Worm (Caenorhabditis elegans): Measurements from ENCODE around the gene bas-1.

The bas-1 gene

DNA sequence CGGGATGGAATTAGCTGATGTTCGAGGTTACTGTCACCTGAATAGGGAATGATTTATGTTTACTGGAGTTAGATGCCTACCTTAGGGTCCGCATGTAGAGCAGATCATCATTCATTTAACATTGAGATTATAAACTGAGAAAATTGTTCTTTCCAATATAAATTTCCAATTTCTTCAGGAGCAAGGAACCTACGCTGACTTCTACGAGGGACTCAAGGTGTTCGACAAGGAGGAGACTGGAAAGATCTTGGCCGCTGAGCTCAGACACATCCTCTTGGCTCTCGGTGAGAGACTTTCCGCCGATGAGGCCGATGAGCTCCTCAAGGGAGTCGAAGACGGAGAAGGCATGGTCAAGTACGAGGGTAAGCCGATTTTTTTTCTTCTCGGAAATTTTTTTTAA, 45.6 kb upstream of the bas-1 start:
- TF ChIP-seq mbf-1 (tag; optimal IDR thresholded peaks at IDR 0.05) = no peak
- TF ChIP-seq nhr-6 (tag; optimal IDR thresholded peaks at IDR 0.05) = no peak
- no peak for TF ChIP-seq ceh-16 (tag; optimal IDR thresholded peaks at IDR 0.05)
- TF ChIP-seq F13H6.1 (tag; optimal IDR thresholded peaks at IDR 0.05) = no peak
- TF ChIP-seq nhr-25 (tag; optimal IDR thresholded peaks at IDR 0.05) = no peak
- no peak for TF ChIP-seq aly-2 (tag; optimal IDR thresholded peaks at IDR 0.05)
- no peak for TF ChIP-seq ama-1 (optimal IDR thresholded peaks at IDR 0.05)
- TF ChIP-seq lin-39 (tag; optimal IDR thresholded peaks at IDR 0.05) = no peak

DNA sequence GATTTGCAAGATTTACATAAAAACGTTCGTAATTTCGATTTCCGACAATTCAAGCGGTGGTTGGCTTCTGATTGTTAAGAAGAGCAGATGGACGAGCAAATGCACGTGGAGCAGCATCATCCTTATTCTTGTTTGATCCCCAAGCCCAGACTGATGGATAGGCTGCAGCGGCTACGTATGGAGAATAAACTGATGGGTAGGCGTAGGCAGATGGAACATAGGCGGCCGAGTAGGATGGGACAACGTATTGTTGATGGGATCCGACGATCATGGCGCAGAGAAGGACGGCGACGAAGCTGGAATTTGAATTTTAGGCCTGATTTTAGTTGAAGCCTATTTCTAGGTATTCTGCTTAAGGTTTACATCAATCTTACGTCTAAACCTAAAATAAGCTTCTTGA, 43.8 kb upstream of the bas-1 start:
- TF ChIP-seq alr-1 (tag; optimal IDR thresholded peaks at IDR 0.05) = no peak
- no peak for TF ChIP-seq sma-3 (GFP tag; optimal IDR thresholded peaks at IDR 0.05)
- TF ChIP-seq egl-27 (tag; optimal IDR thresholded peaks at IDR 0.05) = no peak
- no peak for TF ChIP-seq nhr-237 (tag; optimal IDR thresholded peaks at IDR 0.05)
- no peak for TF ChIP-seq nhr-12 (tag; optimal IDR thresholded peaks at IDR 0.05)
- TF ChIP-seq unc-62 (GFP tag; optimal IDR thresholded peaks at IDR 0.05) = no peak
- no peak for TF ChIP-seq aly-2 (tag; optimal IDR thresholded peaks at IDR 0.05)
- TF ChIP-seq elt-1 (tag; optimal IDR thresholded peaks at IDR 0.05) = no peak
- no peak for TF ChIP-seq unc-39 (tag; optimal IDR thresholded peaks at IDR 0.05)

DNA sequence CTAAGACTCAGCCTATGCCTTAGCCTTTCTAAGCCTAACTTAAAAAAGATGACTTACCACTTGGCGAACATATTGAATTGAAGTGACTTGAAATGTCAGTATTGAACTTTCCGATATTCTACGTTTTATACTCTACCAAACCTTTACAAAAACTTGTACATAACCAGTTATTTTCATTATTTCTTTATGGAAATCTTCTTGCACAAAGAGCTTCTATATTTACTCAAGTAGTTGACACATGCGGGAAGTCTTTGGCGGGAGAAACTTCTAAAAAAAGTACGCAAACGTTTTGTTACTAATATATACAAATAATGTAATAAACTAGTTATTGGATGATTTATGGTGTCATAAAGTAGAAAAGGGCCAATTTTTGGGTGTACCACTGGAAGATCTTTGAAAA, 43.4 kb upstream of the bas-1 start, which contains the start of gene nspb-12:
Gene nspb-12 (minus strand): TSS at position 101 of the 400 bp plus-strand sequence.
- no peak for TF ChIP-seq lin-39 (tag; optimal IDR thresholded peaks at IDR 0.05)
- TF ChIP-seq nhr-77 (tag; optimal IDR thresholded peaks at IDR 0.05) = no peak
- TF ChIP-seq lin-13 (GFP tag; optimal IDR thresholded peaks at IDR 0.05) = no peak
- TF ChIP-seq nhr-11 (tag; optimal IDR thresholded peaks at IDR 0.05) = no peak
- TF ChIP-seq gmeb-1 (tag; optimal IDR thresholded peaks at IDR 0.05) = no peak
- no peak for TF ChIP-seq ztf-11 (tag; optimal IDR thresholded peaks at IDR 0.05)

DNA sequence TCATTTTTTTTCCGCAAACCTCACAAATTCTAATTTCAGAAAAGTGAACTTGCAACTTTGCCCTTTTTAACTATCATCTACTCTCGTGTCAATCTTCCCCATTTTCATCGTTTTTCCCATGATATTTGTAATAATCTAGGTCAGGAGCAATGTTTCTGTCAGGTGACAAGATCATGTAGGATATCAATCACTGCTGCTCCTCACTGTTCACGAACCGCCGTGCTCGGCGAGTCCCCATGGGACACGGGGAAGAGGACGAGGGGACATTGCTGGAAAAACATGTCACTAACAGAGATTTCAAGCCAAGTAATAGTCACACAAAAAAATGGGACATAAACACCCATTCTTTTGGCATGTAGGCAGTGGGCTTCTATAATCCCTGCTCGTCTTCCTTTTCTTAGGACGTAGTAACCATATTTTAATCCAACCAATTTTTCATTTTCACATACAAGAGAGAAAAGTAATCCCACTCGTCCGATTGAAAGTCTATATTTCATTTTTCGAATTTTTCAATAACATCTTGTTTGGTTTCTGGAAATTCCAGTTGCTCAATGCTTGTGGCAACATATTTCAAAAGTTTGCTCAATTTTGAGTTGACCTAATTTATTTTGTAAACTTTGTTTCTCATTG, 41.1 kb upstream of the bas-1 start:
- no peak for TF ChIP-seq elt-3 (tag; optimal IDR thresholded peaks at IDR 0.05)
- peak; percentile 78 for TF ChIP-seq mab-5 (tag; optimal IDR thresholded peaks at IDR 0.05)
- no peak for TF ChIP-seq ztf-11 (tag; optimal IDR thresholded peaks at IDR 0.05)
- no peak for TF ChIP-seq nhr-6 (tag; optimal IDR thresholded peaks at IDR 0.05)
- no peak for TF ChIP-seq lin-39 (tag; optimal IDR thresholded peaks at IDR 0.05)
- peak; percentile 4 for TF ChIP-seq nhr-129 (tag; optimal IDR thresholded peaks at IDR 0.05)
- peak in 1 of 2 experiments; percentile 15 for TF ChIP-seq lsy-2 (tag; optimal IDR thresholded peaks at IDR 0.05)
- TF ChIP-seq mbf-1 (tag; optimal IDR thresholded peaks at IDR 0.05) = no peak
- peak; percentile 90 for TF ChIP-seq unc-55 (GFP tag; optimal IDR thresholded peaks at IDR 0.05)

DNA sequence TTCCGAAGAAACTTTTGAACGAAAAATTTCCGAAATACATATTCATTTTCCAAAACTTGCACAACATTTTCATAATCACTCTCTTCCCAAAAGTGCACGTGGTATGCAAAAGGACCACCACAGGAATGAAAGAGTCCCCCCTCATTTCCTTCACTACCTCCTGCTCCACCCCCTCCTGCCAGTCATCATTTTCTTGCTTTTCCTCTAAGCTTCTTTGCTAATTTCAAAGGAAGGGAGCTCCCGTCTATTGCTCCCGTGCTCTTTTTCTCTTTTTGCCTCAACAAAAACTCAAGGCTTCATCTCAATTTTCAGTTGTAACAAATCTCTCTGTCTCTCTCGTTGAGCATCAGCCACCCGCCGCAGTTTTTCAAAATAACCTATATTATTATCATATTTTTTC, 39.3 kb upstream of the bas-1 start:
- no peak for TF ChIP-seq nhr-25 (tag; optimal IDR thresholded peaks at IDR 0.05)
- TF ChIP-seq unc-62 (GFP tag; optimal IDR thresholded peaks at IDR 0.05) = no peak
- no peak for TF ChIP-seq fos-1 (tag; optimal IDR thresholded peaks at IDR 0.05)
- TF ChIP-seq ZK546.5 (tag; optimal IDR thresholded peaks at IDR 0.05) = no peak
- TF ChIP-seq nhr-11 (tag; optimal IDR thresholded peaks at IDR 0.05) = no peak
- TF ChIP-seq mdl-1 (tag; optimal IDR thresholded peaks at IDR 0.05) = no peak
- no peak for TF ChIP-seq ama-1 (optimal IDR thresholded peaks at IDR 0.05)
- TF ChIP-seq sma-9 (GFP tag; optimal IDR thresholded peaks at IDR 0.05) = no peak
- TF ChIP-seq sma-9 (tag; optimal IDR thresholded peaks at IDR 0.05) = no peak
- TF ChIP-seq F13H6.1 (tag; optimal IDR thresholded peaks at IDR 0.05) = no peak
- no peak for TF ChIP-seq ztf-4 (tag; optimal IDR thresholded peaks at IDR 0.05)
- no peak for TF ChIP-seq ceh-16 (tag; optimal IDR thresholded peaks at IDR 0.05)
- TF ChIP-seq C34F6.9 (tag; optimal IDR thresholded peaks at IDR 0.05) = peak; percentile 11
- TF ChIP-seq Y55F3AM.14 (GFP tag; optimal IDR thresholded peaks at IDR 0.05) = no peak
- TF ChIP-seq crh-2 (tag; optimal IDR thresholded peaks at IDR 0.05) = no peak
- no peak for TF ChIP-seq nhr-21 (tag; optimal IDR thresholded peaks at IDR 0.05)
- no peak for TF ChIP-seq zag-1 (tag; optimal IDR thresholded peaks at IDR 0.05)
- TF ChIP-seq nhr-129 (tag; optimal IDR thresholded peaks at IDR 0.05) = peak; percentile 6
- peak in 1 of 2 experiments; percentile 0 for TF ChIP-seq lsy-2 (tag; optimal IDR thresholded peaks at IDR 0.05)
- no peak for TF ChIP-seq R02D3.7 (tag; optimal IDR thresholded peaks at IDR 0.05)
- TF ChIP-seq nhr-77 (tag; optimal IDR thresholded peaks at IDR 0.05) = no peak

Measured in whole organism, L2 larva.